Fruit fly (Drosophila melanogaster): ENCODE results near the gene Npc2d.
A peak's percentile ranks its signal among the peaks of the same experiment; 100 is the strongest.

Gene Npc2d

dm6 chr3R:10048035-10048774 lies 7.7 kb downstream of the Npc2d start (continued):
- TF ChIP-seq CG34422 (GFP tag; IDR thresholded peaks at IDR 0.05): 0 out of 3 replicates have a peak, but pooled peaks have one; percentile 20
- peak; percentile 75 for TF ChIP-seq CG2678 (tag; optimal IDR thresholded peaks at IDR 0.05)
- TF ChIP-seq dpn (GFP tag; optimal IDR thresholded peaks at IDR 0.05): peak in 1 of 2 experiments; percentile 18
- no peak for TF ChIP-seq gfzf (GFP tag; optimal IDR thresholded peaks at IDR 0.05)
- no peak for TF ChIP-seq CG15073 (GFP tag; optimal IDR thresholded peaks at IDR 0.05)
- TF ChIP-seq cas (GFP tag; IDR thresholded peaks at IDR 0.05): no peak
- TF ChIP-seq CG17829 (tag; optimal IDR thresholded peaks at IDR 0.05): peak; percentile 51
- no peak for TF ChIP-seq en (GFP tag; optimal IDR thresholded peaks at IDR 0.05)
- no peak for TF ChIP-seq hbn (GFP tag; IDR thresholded peaks at IDR 0.05; ENCODE audit: partially characterized antibody)
- no peak for TF ChIP-seq CG8290 (GFP tag; optimal IDR thresholded peaks at IDR 0.05)
- no peak for TF ChIP-seq CG8290 (tag; optimal IDR thresholded peaks at IDR 0.05)
- TF ChIP-seq bab2 (GFP tag; optimal IDR thresholded peaks at IDR 0.05): no peak
- TF ChIP-seq D (optimal IDR thresholded peaks at IDR 0.05): peak; percentile 92
- TF ChIP-seq D (GFP tag; optimal IDR thresholded peaks at IDR 0.05): peak; percentile 26
- peak; percentile 64 for TF ChIP-seq Oli (tag; optimal IDR thresholded peaks at IDR 0.05)
- peak; percentile 48 for TF ChIP-seq CG10147 (GFP tag; optimal IDR thresholded peaks at IDR 0.05)
- TF ChIP-seq pros (GFP tag; optimal IDR thresholded peaks at IDR 0.05): peak; percentile 68
- no peak for TF ChIP-seq Opbp (GFP tag; IDR thresholded peaks at IDR 0.05; ENCODE audit: partially characterized antibody)
- no peak for TF ChIP-seq Fer2 (tag; optimal IDR thresholded peaks at IDR 0.05)
- peak; percentile 39 for TF ChIP-seq slbo (GFP tag; IDR thresholded peaks at IDR 0.05)
- peak; percentile 79 for TF ChIP-seq CG10274 (GFP tag; optimal IDR thresholded peaks at IDR 0.05)
- TF ChIP-seq CG11696 (GFP tag; IDR thresholded peaks at IDR 0.05): no peak
- TF ChIP-seq klu (GFP tag; IDR thresholded peaks at IDR 0.05): no peak
- TF ChIP-seq pho (GFP tag; optimal IDR thresholded peaks at IDR 0.05): no peak
- peak; percentile 38 for TF ChIP-seq HHEX (GFP tag; optimal IDR thresholded peaks at IDR 0.05)
- peak; percentile 35; the same call in 1 of the 2 replicates for TF ChIP-seq Bgb (GFP tag; IDR thresholded peaks at IDR 0.05; ENCODE audit: partially characterized antibody)
- TF ChIP-seq H2.0 (GFP tag; IDR thresholded peaks at IDR 0.05): no peak
- TF ChIP-seq maf-S (GFP tag; optimal IDR thresholded peaks at IDR 0.05): no peak
- no peak for TF ChIP-seq ham (GFP tag; IDR thresholded peaks at IDR 0.05)
- no peak for TF ChIP-seq CG17361 (GFP tag; IDR thresholded peaks at IDR 0.05)
- TF ChIP-seq psq (GFP tag; optimal IDR thresholded peaks at IDR 0.05): no peak
- no peak for TF ChIP-seq ken (GFP tag; IDR thresholded peaks at IDR 0.05)
- TF ChIP-seq CG34224 (GFP tag; IDR thresholded peaks at IDR 0.05; ENCODE audit: partially characterized antibody): no peak; the same call in 2 of the 3 replicates
- TF ChIP-seq CG3065 (GFP tag; optimal IDR thresholded peaks at IDR 0.05): no peak
- no peak for TF ChIP-seq CG6813 (GFP tag; optimal IDR thresholded peaks at IDR 0.05)
- no peak for TF ChIP-seq p53 (GFP tag; optimal IDR thresholded peaks at IDR 0.05)
- TF ChIP-seq CG33213 (GFP tag; optimal IDR thresholded peaks at IDR 0.05): no peak
- no peak for TF ChIP-seq Hr3 (GFP tag; optimal IDR thresholded peaks at IDR 0.05)
- TF ChIP-seq CG5245 (GFP tag; optimal IDR thresholded peaks at IDR 0.05): no peak
- TF ChIP-seq rib (GFP tag; IDR thresholded peaks at IDR 0.05): no peak
- peak; percentile 52 for TF ChIP-seq CG30403 (GFP tag; optimal IDR thresholded peaks at IDR 0.05)
- TF ChIP-seq Kr (GFP tag; optimal IDR thresholded peaks at IDR 0.05): no peak
- no peak for TF ChIP-seq knrl (GFP tag; IDR thresholded peaks at IDR 0.05; ENCODE audit: partially characterized antibody)
- TF ChIP-seq fd96Cb (tag; optimal IDR thresholded peaks at IDR 0.05): peak; percentile 29
- TF ChIP-seq CG30020 (tag; optimal IDR thresholded peaks at IDR 0.05): no peak
- no peak for TF ChIP-seq CkIIα-i1 (GFP tag; IDR thresholded peaks at IDR 0.05)
- no peak for TF ChIP-seq CrebB (tag; optimal IDR thresholded peaks at IDR 0.05)
- TF ChIP-seq Dip2 (GFP tag; IDR thresholded peaks at IDR 0.05): no peak
- no peak for TF ChIP-seq al (GFP tag; IDR thresholded peaks at IDR 0.05)
- no peak for TF ChIP-seq dan (GFP tag; IDR thresholded peaks at IDR 0.05)
- no peak for TF ChIP-seq CG3726 (GFP tag; IDR thresholded peaks at IDR 0.05)
